Fruit fly (Drosophila melanogaster): ENCODE data around the gene CG4669.

Gene CG4669

dm6 chr3L:5188402-5188801 lies 45.9 kb upstream of the CG4669 start (continued):
- no peak for TF ChIP-seq CG11902 (GFP tag; optimal IDR thresholded peaks at IDR 0.05)
- peak; percentile 36 for TF ChIP-seq Smox (GFP tag; optimal IDR thresholded peaks at IDR 0.05)
- TF ChIP-seq CG6854 (GFP tag; optimal IDR thresholded peaks at IDR 0.05) = no peak
- peak; percentile 84 for TF ChIP-seq CG32006 (GFP tag; optimal IDR thresholded peaks at IDR 0.05)
- TF ChIP-seq CG3032 (tag; optimal IDR thresholded peaks at IDR 0.05) = peak; percentile 6
- TF ChIP-seq CG8632 (GFP tag; optimal IDR thresholded peaks at IDR 0.05) = peak; percentile 7
- peak; percentile 20 for TF ChIP-seq cyc (GFP tag; optimal IDR thresholded peaks at IDR 0.05)
- no peak for TF ChIP-seq Blimp-1 (GFP tag; optimal IDR thresholded peaks at IDR 0.05)
- peak; percentile 69 for TF ChIP-seq svp (GFP tag)
- peak; percentile 47 for TF ChIP-seq esn (GFP tag; optimal IDR thresholded peaks at IDR 0.05)
- TF ChIP-seq Hr4 (GFP tag; optimal IDR thresholded peaks at IDR 0.05) = peak; percentile 75
- TF ChIP-seq Eip78C (GFP tag) = peak; percentile 85
- no peak for TF ChIP-seq Hr38 (GFP tag; optimal IDR thresholded peaks at IDR 0.05)
- peak; percentile 6 for TF ChIP-seq Sox102F (GFP tag; optimal IDR thresholded peaks at IDR 0.05)
- TF ChIP-seq CG11294 (GFP tag; IDR thresholded peaks at IDR 0.05) = no peak
- no peak for TF ChIP-seq dac (GFP tag; optimal IDR thresholded peaks at IDR 0.05)
- TF ChIP-seq vri (GFP tag; optimal IDR thresholded peaks at IDR 0.05) = no peak
- peak; percentile 18 for TF ChIP-seq Lpt (GFP tag; optimal IDR thresholded peaks at IDR 0.05)
- peak; percentile 62 for TF ChIP-seq pdm3 (GFP tag; optimal IDR thresholded peaks at IDR 0.05)

- no peak for TF ChIP-seq Lpt (GFP tag; optimal IDR thresholded peaks at IDR 0.05)
- no peak for TF ChIP-seq esn (GFP tag; optimal IDR thresholded peaks at IDR 0.05)
- no peak for TF ChIP-seq Eip93F (GFP tag; optimal IDR thresholded peaks at IDR 0.05)
- TF ChIP-seq OdsH (GFP tag; optimal IDR thresholded peaks at IDR 0.05) = no peak
- no peak for TF ChIP-seq net (GFP tag; optimal IDR thresholded peaks at IDR 0.05)
- TF ChIP-seq CG6808 (GFP tag; optimal IDR thresholded peaks at IDR 0.05) = no peak
- TF ChIP-seq salr (GFP tag; optimal IDR thresholded peaks at IDR 0.05) = no peak
- TF ChIP-seq fd85E (GFP tag; optimal IDR thresholded peaks at IDR 0.05) = no peak
- TF ChIP-seq CG15336 (GFP tag; IDR thresholded peaks at IDR 0.05) = no peak
- TF ChIP-seq CG11762 (GFP tag; optimal IDR thresholded peaks at IDR 0.05; ENCODE audit: insufficient read depth) = no peak
- TF ChIP-seq CG8119 (GFP tag; IDR thresholded peaks at IDR 0.05) = no peak
- TF ChIP-seq dsx (GFP tag; optimal IDR thresholded peaks at IDR 0.05; ENCODE audit: poor library complexity, severe bottlenecking) = no peak
- no peak for TF ChIP-seq CG6792 (GFP tag; optimal IDR thresholded peaks at IDR 0.05)
Observed at dm6 chr3L:5201767-5202166, 32.5 kb upstream of the CG4669 start.

dm6 chr3L:5206171-5206570 lies 28.1 kb upstream of the CG4669 start:
- no peak for TF ChIP-seq fd59A (GFP tag; optimal IDR thresholded peaks at IDR 0.05)
- no peak for TF ChIP-seq CG6808 (GFP tag; optimal IDR thresholded peaks at IDR 0.05)
- no peak for TF ChIP-seq vri (GFP tag; optimal IDR thresholded peaks at IDR 0.05)
- no peak for TF ChIP-seq CG8632 (GFP tag; optimal IDR thresholded peaks at IDR 0.05)
- no peak for TF ChIP-seq Sox14 (GFP tag; optimal IDR thresholded peaks at IDR 0.05)
- no peak for TF ChIP-seq Lpt (GFP tag; optimal IDR thresholded peaks at IDR 0.05)
- no peak for TF ChIP-seq Hr4 (GFP tag; optimal IDR thresholded peaks at IDR 0.05)
- TF ChIP-seq Hr39 (GFP tag; optimal IDR thresholded peaks at IDR 0.05) = no peak
- TF ChIP-seq Ets21C (GFP tag; optimal IDR thresholded peaks at IDR 0.05) = no peak
- TF ChIP-seq spab (GFP tag; optimal IDR thresholded peaks at IDR 0.05) = no peak
- no peak for TF ChIP-seq CG11762 (GFP tag; optimal IDR thresholded peaks at IDR 0.05; ENCODE audit: insufficient read depth)

- TF ChIP-seq spab (GFP tag; optimal IDR thresholded peaks at IDR 0.05) = no peak
- TF ChIP-seq svp (GFP tag) = no peak
- no peak for TF ChIP-seq Sox15 (GFP tag; optimal IDR thresholded peaks at IDR 0.05)
- no peak for TF ChIP-seq Eip93F (GFP tag; optimal IDR thresholded peaks at IDR 0.05)
- no peak for TF ChIP-seq Sox102F (GFP tag; optimal IDR thresholded peaks at IDR 0.05)
- TF ChIP-seq CG4318 (GFP tag; optimal IDR thresholded peaks at IDR 0.05) = no peak
- TF ChIP-seq CG31627 (GFP tag; optimal IDR thresholded peaks at IDR 0.05) = no peak
- no peak for TF ChIP-seq ss (GFP tag; optimal IDR thresholded peaks at IDR 0.05)
Observed at dm6 chr3L:5230012-5230411, 4.3 kb upstream of the CG4669 start.

Measured in whole organism, prepupa.